Worm (Caenorhabditis elegans): ENCODE results near the gene csn-3.

The csn-3 gene

ce11 chrIV:192046-192445 is 2.5 kb upstream of the csn-3 start, which contains the start of gene Y38C1AA.12 (continued):
- TF ChIP-seq mep-1 (tag; optimal IDR thresholded peaks at IDR 0.05) (peak; percentile 89), pag-3 (tag; optimal IDR thresholded peaks at IDR 0.05; ENCODE audit: borderline replicate concordance, insufficient read depth) (no peak), blmp-1 (tag; optimal IDR thresholded peaks at IDR 0.05) (peak; percentile 50), snu-23 (GFP tag; optimal IDR thresholded peaks at IDR 0.05) (peak; percentile 91), ztf-4 (tag; optimal IDR thresholded peaks at IDR 0.05) (peak; percentile 13), C04F5.9 (tag; optimal IDR thresholded peaks at IDR 0.05) (peak; percentile 91), nhr-11 (tag; optimal IDR thresholded peaks at IDR 0.05) (peak; percentile 27), nhr-12 (tag; optimal IDR thresholded peaks at IDR 0.05) (no peak), dpl-1 (GFP tag; optimal IDR thresholded peaks at IDR 0.05) (peak; percentile 59 to 79 (median 73)), dsc-1 (tag; optimal IDR thresholded peaks at IDR 0.05) (peak; percentile 93), irx-1 (tag; optimal IDR thresholded peaks at IDR 0.05) (peak; percentile 97), tbx-2 (tag; optimal IDR thresholded peaks at IDR 0.05) (peak; percentile 92), fos-1 (tag; optimal IDR thresholded peaks at IDR 0.05) (peak; percentile 33), zag-1 (tag; optimal IDR thresholded peaks at IDR 0.05) (no peak), unc-86 (tag; optimal IDR thresholded peaks at IDR 0.05) (peak; percentile 81), ceh-82 (tag; optimal IDR thresholded peaks at IDR 0.05) (peak; percentile 78 to 88 (median 79)), nhr-28 (tag; optimal IDR thresholded peaks at IDR 0.05) (no peak), elt-2 (tag; optimal IDR thresholded peaks at IDR 0.05) (peak; percentile 73), lin-15B (tag; optimal IDR thresholded peaks at IDR 0.05) (peak; percentile 80), sup-37 (GFP tag; optimal IDR thresholded peaks at IDR 0.05) (peak; percentile 9), xbp-1 (tag; optimal IDR thresholded peaks at IDR 0.05) (peak; percentile 90), efl-3 (GFP tag; optimal IDR thresholded peaks at IDR 0.05) (no peak), egl-13 (tag; optimal IDR thresholded peaks at IDR 0.05) (peak; percentile 95), pax-3 (tag; optimal IDR thresholded peaks at IDR 0.05) (peak; percentile 92), ztf-11 (tag; optimal IDR thresholded peaks at IDR 0.05) (peak in 1 of 2 experiments; percentile 97), fkh-10 (GFP tag; optimal IDR thresholded peaks at IDR 0.05) (peak; percentile 44), nhr-71 (tag; optimal IDR thresholded peaks at IDR 0.05) (peak; percentile 94), lin-39 (tag; optimal IDR thresholded peaks at IDR 0.05) (peak; percentile 73), ama-1 (optimal IDR thresholded peaks at IDR 0.05) (no peak), hpl-2 (GFP tag; optimal IDR thresholded peaks at IDR 0.05) (no peak), nhr-47 (tag; optimal IDR thresholded peaks at IDR 0.05) (peak; percentile 94), ces-1 (GFP tag; optimal IDR thresholded peaks at IDR 0.05) (no peak)

- no peak for TF ChIP-seq lin-13 (GFP tag; optimal IDR thresholded peaks at IDR 0.05)
- no peak for TF ChIP-seq pag-3 (tag; optimal IDR thresholded peaks at IDR 0.05; ENCODE audit: borderline replicate concordance, insufficient read depth)
- no peak for TF ChIP-seq ces-1 (GFP tag; optimal IDR thresholded peaks at IDR 0.05)
- no peak for TF ChIP-seq lin-35 (GFP tag; optimal IDR thresholded peaks at IDR 0.05)
- TF ChIP-seq fkh-10 (GFP tag; optimal IDR thresholded peaks at IDR 0.05): no peak
- no peak for TF ChIP-seq fkh-4 (tag; optimal IDR thresholded peaks at IDR 0.05; ENCODE audit: borderline replicate concordance)
- TF ChIP-seq ceh-63 (GFP tag; optimal IDR thresholded peaks at IDR 0.05): no peak
- no peak for TF ChIP-seq vab-15 (tag; optimal IDR thresholded peaks at IDR 0.05)
- TF ChIP-seq nhr-28 (tag; optimal IDR thresholded peaks at IDR 0.05): no peak
- no peak for TF ChIP-seq dsc-1 (tag; optimal IDR thresholded peaks at IDR 0.05)
- no peak for TF ChIP-seq irx-1 (tag; optimal IDR thresholded peaks at IDR 0.05)
- TF ChIP-seq lin-15B (tag; optimal IDR thresholded peaks at IDR 0.05): no peak
- TF ChIP-seq pqm-1 (tag; optimal IDR thresholded peaks at IDR 0.05): no peak
- no peak for TF ChIP-seq efl-3 (GFP tag; optimal IDR thresholded peaks at IDR 0.05)
These were observed 8.5 kb downstream of the csn-3 start, which contains the start of gene gfrp-1 for ce11 chrIV:202921-203652. gfrp-1 (plus strand) TSS chrIV:203602.

DNA sequence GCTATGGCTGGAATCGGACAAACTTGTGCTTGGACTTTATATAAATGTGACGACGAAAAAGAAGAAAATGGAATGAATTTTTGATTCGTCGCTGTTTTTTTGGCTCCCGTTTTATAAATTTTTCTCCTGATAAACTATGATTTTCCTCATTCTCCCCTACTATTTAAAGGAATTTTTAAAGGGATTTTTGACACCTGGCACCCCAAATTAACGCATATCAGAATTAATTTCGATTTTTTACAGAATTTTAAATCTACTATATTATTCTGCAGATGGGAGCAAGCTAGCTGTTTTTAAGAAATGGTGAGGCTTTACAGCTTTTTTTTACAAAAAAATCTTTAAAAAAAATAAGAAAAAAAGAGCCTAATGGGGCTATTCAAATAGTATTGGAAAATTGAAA is 10.5 kb downstream of the csn-3 start, which contains the start of gene coa-1:
Gene coa-1 (plus strand): TSS at position 301 of the 400 bp plus-strand sequence.
- TF ChIP-seq unc-130 (tag; optimal IDR thresholded peaks at IDR 0.05) (no peak), lin-35 (GFP tag; optimal IDR thresholded peaks at IDR 0.05) (no peak), elt-2 (tag; optimal IDR thresholded peaks at IDR 0.05) (no peak), F16B12.6 (tag; optimal IDR thresholded peaks at IDR 0.05) (no peak), fos-1 (tag; optimal IDR thresholded peaks at IDR 0.05) (no peak), ces-1 (GFP tag; optimal IDR thresholded peaks at IDR 0.05) (no peak), sup-37 (GFP tag; optimal IDR thresholded peaks at IDR 0.05) (no peak), fkh-4 (tag; optimal IDR thresholded peaks at IDR 0.05; ENCODE audit: borderline replicate concordance) (no peak), hlh-4 (tag; optimal IDR thresholded peaks at IDR 0.05) (no peak), ceh-63 (GFP tag; optimal IDR thresholded peaks at IDR 0.05) (no peak), ets-5 (GFP tag; IDR thresholded peaks at IDR 0.05) (no peak), tbx-2 (tag; optimal IDR thresholded peaks at IDR 0.05) (no peak), lin-14 (GFP tag; optimal IDR thresholded peaks at IDR 0.05) (no peak), lin-39 (tag; optimal IDR thresholded peaks at IDR 0.05) (no peak), efl-1 (optimal IDR thresholded peaks at IDR 0.05) (no peak), efl-1 (GFP tag; optimal IDR thresholded peaks at IDR 0.05 in 1 of 2) (no peak), aha-1 (tag; optimal IDR thresholded peaks at IDR 0.05) (no peak), unc-86 (tag; optimal IDR thresholded peaks at IDR 0.05) (no peak)
